Fruit fly (Drosophila melanogaster): ENCODE data around the gene oc.

Gene oc

dm6 chrX:8671348-8672298 lies 21.1 kb upstream of the oc start (continued):
- TF ChIP-seq CG12219 (GFP tag; optimal IDR thresholded peaks at IDR 0.05): no peak
- no peak for TF ChIP-seq ATbp (GFP tag; optimal IDR thresholded peaks at IDR 0.05)
- no peak for TF ChIP-seq Dref (GFP tag; IDR thresholded peaks at IDR 0.05)
- no peak for TF ChIP-seq ash1 (GFP tag; optimal IDR thresholded peaks at IDR 0.05)
- TF ChIP-seq Dip3 (GFP tag; optimal IDR thresholded peaks at IDR 0.05): no peak
- TF ChIP-seq vfl (GFP tag; optimal IDR thresholded peaks at IDR 0.05): no peak
- TF ChIP-seq caup (GFP tag; optimal IDR thresholded peaks at IDR 0.05; ENCODE audit: severe bottlenecking): no peak
- TF ChIP-seq crol (GFP tag; IDR thresholded peaks at IDR 0.05): peak; percentile 84
- TF ChIP-seq shn (GFP tag; optimal IDR thresholded peaks at IDR 0.05): no peak
- no peak for TF ChIP-seq CG16779 (GFP tag; IDR thresholded peaks at IDR 0.05)
- no peak for TF ChIP-seq CG12769 (tag; optimal IDR thresholded peaks at IDR 0.05)
- TF ChIP-seq CG3847 (GFP tag; IDR thresholded peaks at IDR 0.05): no peak
- no peak for TF ChIP-seq pfk (GFP tag; optimal IDR thresholded peaks at IDR 0.05)
- no peak for TF ChIP-seq Tbp (GFP tag; optimal IDR thresholded peaks at IDR 0.05)
- TF ChIP-seq kay (GFP tag; optimal IDR thresholded peaks at IDR 0.05): no peak
- TF ChIP-seq D (optimal IDR thresholded peaks at IDR 0.05): no peak
- peak; percentile 45 for TF ChIP-seq D (GFP tag; optimal IDR thresholded peaks at IDR 0.05)
- TF ChIP-seq CG6854 (GFP tag; optimal IDR thresholded peaks at IDR 0.05): no peak
- peak; percentile 74 for TF ChIP-seq CG10959 (GFP tag; IDR thresholded peaks at IDR 0.05)
- no peak for TF ChIP-seq C15 (GFP tag; IDR thresholded peaks at IDR 0.05)
- no peak for TF ChIP-seq CG17802 (tag; optimal IDR thresholded peaks at IDR 0.05)
- peak; percentile 26; the same call in 1 of the 2 replicates for TF ChIP-seq Ada2b (GFP tag; IDR thresholded peaks at IDR 0.05)
- no peak for TF ChIP-seq CG3163 (GFP tag; optimal IDR thresholded peaks at IDR 0.05)
- no peak for TF ChIP-seq CG6791 (GFP tag; IDR thresholded peaks at IDR 0.05; ENCODE audit: partially characterized antibody)
- TF ChIP-seq CkIIα-i1 (GFP tag; IDR thresholded peaks at IDR 0.05): no peak
- peak; percentile 52 for TF ChIP-seq zf30C (GFP tag; optimal IDR thresholded peaks at IDR 0.05)
- no peak for TF ChIP-seq HHEX (GFP tag; optimal IDR thresholded peaks at IDR 0.05)
- TF ChIP-seq CG9215 (GFP tag; IDR thresholded peaks at IDR 0.05): no peak
- no peak for TF ChIP-seq CG13624 (GFP tag; optimal IDR thresholded peaks at IDR 0.05)
- TF ChIP-seq sisA (GFP tag; IDR thresholded peaks at IDR 0.05): peak; percentile 65
- no peak for TF ChIP-seq YL-1 (GFP tag; optimal IDR thresholded peaks at IDR 0.05)
- no peak for TF ChIP-seq CG1647 (GFP tag; optimal IDR thresholded peaks at IDR 0.05)
- TF ChIP-seq chm (GFP tag; IDR thresholded peaks at IDR 0.05): peak; percentile 60; the same call in 1 of the 2 replicates
- TF ChIP-seq schlank (tag; optimal IDR thresholded peaks at IDR 0.05): no peak
- peak; percentile 28; the same call in 1 of the 3 replicates for TF ChIP-seq ase (GFP tag; IDR thresholded peaks at IDR 0.05)
- no peak for TF ChIP-seq CG30020 (tag; optimal IDR thresholded peaks at IDR 0.05)
- peak; percentile 67 for TF ChIP-seq CG33557 (GFP tag; optimal IDR thresholded peaks at IDR 0.05)
- no peak for TF ChIP-seq CG18011 (GFP tag; optimal IDR thresholded peaks at IDR 0.05)
- TF ChIP-seq nmo (GFP tag; optimal IDR thresholded peaks at IDR 0.05): peak; percentile 44
- TF ChIP-seq CG31224 (GFP tag; IDR thresholded peaks at IDR 0.05): no peak
- TF ChIP-seq CG2712 (tag; optimal IDR thresholded peaks at IDR 0.05): peak; percentile 78
- TF ChIP-seq gro (GFP tag; optimal IDR thresholded peaks at IDR 0.05): no peak
- peak; percentile 75; the same call in 1 of the 2 replicates for TF ChIP-seq CG8765 (GFP tag; IDR thresholded peaks at IDR 0.05)
- TF ChIP-seq knrl (GFP tag; IDR thresholded peaks at IDR 0.05; ENCODE audit: partially characterized antibody): no peak
- no peak for TF ChIP-seq B-H2 (GFP tag; optimal IDR thresholded peaks at IDR 0.05)
- TF ChIP-seq CG17328 (GFP tag; IDR thresholded peaks at IDR 0.05): peak; percentile 80
- TF ChIP-seq fu2 (GFP tag; optimal IDR thresholded peaks at IDR 0.05): no peak
- no peak for TF ChIP-seq CG14050 (GFP tag; IDR thresholded peaks at IDR 0.05)
- no peak for TF ChIP-seq CG43689 (GFP tag; IDR thresholded peaks at IDR 0.05)
- no peak for TF ChIP-seq CG12744 (GFP tag; optimal IDR thresholded peaks at IDR 0.05)
